Worm (Caenorhabditis elegans) whole organism, L4 larva: ENCODE results near the gene hphd-1.

Experiments used
- D1046.2 ChIP-seq: fragments of 200-800 bp; sonication (Bioruptor generic); IDR thresholded peaks from 2 replicates; pipeline ENCODE4 v1.3.6; 2022; ENCODE audit warnings: missing genetic modification characterization, missing compliant biosample characterization
- F10B5.3 ChIP-seq: sonication (generic microtip); optimal IDR thresholded peaks from 2 replicates; lab custom pipeline; 2016; ENCODE audit warnings: mild to moderate bottlenecking, missing genetic modification characterization, missing compliant biosample characterization
- R02D3.7 ChIP-seq: fragments of 150-350 bp; sonication (generic microtip); optimal IDR thresholded peaks from 3 replicates; lab custom pipeline; 2014; ENCODE audit warnings: missing biosample characterization, missing genetic modification characterization
- T20F7.1 ChIP-seq: fragments of 200-800 bp; sonication (Bioruptor generic); optimal IDR thresholded peaks from 2 replicates; lab custom pipeline; 2018; ENCODE audit warnings: mild to moderate bottlenecking, missing genetic modification characterization, missing compliant biosample characterization
- Y48G9A.11 ChIP-seq: fragments of 200-800 bp; sonication (Bioruptor generic); IDR thresholded peaks from 2 replicates; pipeline ENCODE4 v1.3.6; 2022; ENCODE audit warnings: missing genetic modification reagents, missing genetic modification characterization, missing compliant biosample characterization
- Y75B8A.6 ChIP-seq: fragments of 200-800 bp; sonication (Bioruptor generic); IDR thresholded peaks from 2 replicates; pipeline ENCODE4 v1.3.6; 2022; ENCODE audit warnings: missing genetic modification reagents, missing genetic modification characterization, missing compliant biosample characterization
- ZK337.2 ChIP-seq: fragments of 200-800 bp; sonication (Bioruptor generic); IDR thresholded peaks from 2 replicates; pipeline ENCODE4 v1.3.6; 2022; ENCODE audit warnings: missing genetic modification reagents, missing genetic modification characterization, missing compliant biosample characterization
- aly-2 ChIP-seq: sonication (generic microtip); optimal IDR thresholded peaks from 2 replicates; lab custom pipeline; 2018; ENCODE audit warnings: missing biosample characterization, missing genetic modification characterization
- ama-1 ChIP-seq: fragments of 150-350 bp; optimal IDR thresholded peaks from 2 replicates; lab custom pipeline; 2014; ENCODE audit warnings: inconsistent platforms, mixed read lengths
- ceh-20 ChIP-seq: fragments of 200-800 bp; sonication (Bioruptor generic); IDR thresholded peaks from 2 replicates; pipeline ENCODE4 v1.3.6; 2022; ENCODE audit warnings: missing genetic modification reagents, missing genetic modification characterization, missing compliant biosample characterization
- ceh-32 ChIP-seq: sonication (generic microtip); optimal IDR thresholded peaks from 2 replicates; lab custom pipeline; 2016; ENCODE audit warnings: mild to moderate bottlenecking, missing genetic modification characterization, missing compliant biosample characterization; ENCODE audit not compliant: poor library complexity
- ceh-82 ChIP-seq: sonication (generic microtip); optimal IDR thresholded peaks from 2 replicates; lab custom pipeline; 2017; ENCODE audit warnings: missing biosample characterization, missing genetic modification characterization
- ctbp-1 ChIP-seq: fragments of 200-800 bp; sonication (Bioruptor generic); IDR thresholded peaks from 2 replicates; pipeline ENCODE4 v1.3.6; 2022; ENCODE audit warnings: missing genetic modification reagents, missing genetic modification characterization, missing compliant biosample characterization
- daf-16 ChIP-seq, 3 experiments: sonication (generic microtip); optimal IDR thresholded peaks; 2 replicates each; lab custom pipeline; 2016 to 2017; ENCODE audit warnings: missing genetic modification characterization in 3 of 3, missing genetic modification reagents in 3 of 3, mild to moderate bottlenecking in 2 of 3, missing compliant biosample characterization in 2 of 3, missing biosample characterization in 1 of 3, moderate library complexity in 1 of 3
- daf-19 ChIP-seq: fragments of 200-800 bp; sonication (Bioruptor generic); conservative IDR thresholded peaks from 2 replicates; pipeline ENCODE4 v1.3.6; 2022; ENCODE audit warnings: missing genetic modification characterization, missing compliant biosample characterization
- dmd-6 ChIP-seq: fragments of 200-800 bp; sonication (Bioruptor generic); IDR thresholded peaks from 2 replicates; pipeline ENCODE4 v1.3.6; 2022; ENCODE audit warnings: missing genetic modification reagents, missing genetic modification characterization, missing compliant biosample characterization
- dmd-8 ChIP-seq: fragments of 200-800 bp; sonication (Bioruptor generic); IDR thresholded peaks from 2 replicates; pipeline ENCODE4 v1.3.6; 2022; ENCODE audit warnings: missing genetic modification characterization, missing compliant biosample characterization
- dmd-9 ChIP-seq: fragments of 200-800 bp; sonication (Bioruptor generic); IDR thresholded peaks from 2 replicates; pipeline ENCODE4 v1.3.6; 2022; ENCODE audit warnings: missing genetic modification reagents, missing genetic modification characterization, missing compliant biosample characterization
- dpl-1 ChIP-seq: fragments of 150-350 bp; optimal IDR thresholded peaks from 2 replicates; lab custom pipeline; 2014; ENCODE audit warnings: missing biosample characterization, missing genetic modification reagents, missing genetic modification characterization
- egl-43 ChIP-seq: fragments of 200-800 bp; sonication (Bioruptor generic); IDR thresholded peaks from 2 replicates; pipeline ENCODE4 v1.3.6; 2022; ENCODE audit warnings: missing genetic modification reagents, missing genetic modification characterization, missing compliant biosample characterization
- fos-1 ChIP-seq: fragments of 150-350 bp; optimal IDR thresholded peaks from 2 replicates; lab custom pipeline; 2014; ENCODE audit warnings: missing biosample characterization, missing genetic modification characterization
- gei-8 ChIP-seq: fragments of 200-800 bp; sonication (Bioruptor generic); optimal IDR thresholded peaks from 2 replicates; lab custom pipeline; 2018; ENCODE audit warnings: mild to moderate bottlenecking, missing genetic modification characterization, missing compliant biosample characterization
- hif-1 ChIP-seq, 2 experiments: sonication (generic microtip); optimal IDR thresholded peaks; 2 replicates each; lab custom pipeline; 2016 to 2017; ENCODE audit warnings: missing compliant biosample characterization in 2 of 2, missing genetic modification characterization in 2 of 2, missing genetic modification reagents in 2 of 2, missing genotype in 2 of 2, mild to moderate bottlenecking in 1 of 2
- hlh-30 ChIP-seq: sonication (generic microtip); optimal IDR thresholded peaks from 2 replicates; lab custom pipeline; 2017; ENCODE audit warnings: antibody characterized with exemption, mild to moderate bottlenecking, missing genetic modification characterization, missing compliant biosample characterization; ENCODE audit not compliant: insufficient read depth
- lim-7 ChIP-seq: fragments of 200-800 bp; sonication (Bioruptor generic); IDR thresholded peaks from 2 replicates; pipeline ENCODE4 v1.3.6; 2022; ENCODE audit warnings: missing genetic modification characterization, missing compliant biosample characterization
- lin-38 ChIP-seq: fragments of 200-800 bp; sonication (Bioruptor generic); IDR thresholded peaks from 2 replicates; pipeline ENCODE4 v1.3.6; 2022; ENCODE audit warnings: missing genetic modification reagents, missing genetic modification characterization, missing compliant biosample characterization
- lsy-2 ChIP-seq, 2 experiments: fragments of 150-350 bp in 1 of 2; sonication (generic microtip) in 1 of 2; optimal IDR thresholded peaks; 2 replicates each; lab custom pipeline; 2014 to 2017; ENCODE audit warnings: missing biosample characterization in 2 of 2, missing genetic modification characterization in 2 of 2
- madf-9 ChIP-seq: fragments of 200-800 bp; sonication (Bioruptor generic); conservative IDR thresholded peaks from 2 replicates; pipeline ENCODE4 v1.3.6; 2022; ENCODE audit warnings: missing genetic modification reagents, missing genetic modification characterization, missing compliant biosample characterization
- mep-1 ChIP-seq: fragments of 150-350 bp; sonication (generic microtip); optimal IDR thresholded peaks from 3 replicates; lab custom pipeline; 2014; ENCODE audit warnings: missing biosample characterization, missing genetic modification characterization
- mxl-3 ChIP-seq: fragments of 200-800 bp; sonication (Bioruptor generic); optimal IDR thresholded peaks from 2 replicates; lab custom pipeline; 2018; ENCODE audit warnings: mild to moderate bottlenecking, missing genetic modification characterization, missing compliant biosample characterization
- nhr-102 ChIP-seq: sonication (generic microtip); optimal IDR thresholded peaks from 2 replicates; lab custom pipeline; 2016; ENCODE audit warnings: mild to moderate bottlenecking, missing genetic modification characterization, moderate library complexity, missing compliant biosample characterization
- nhr-111 ChIP-seq: fragments of 200-800 bp; sonication (Bioruptor generic); optimal IDR thresholded peaks from 2 replicates; lab custom pipeline; 2018; ENCODE audit warnings: mild to moderate bottlenecking, missing genetic modification characterization, missing compliant biosample characterization
- nhr-28 ChIP-seq: fragments of 150-350 bp; optimal IDR thresholded peaks from 2 replicates; lab custom pipeline; 2014; ENCODE audit warnings: missing biosample characterization, missing genetic modification characterization
- nhr-41 ChIP-seq: fragments of 200-800 bp; sonication (Bioruptor generic); IDR thresholded peaks from 2 replicates; pipeline ENCODE4 v1.3.6; 2022; ENCODE audit warnings: missing genetic modification reagents, missing genetic modification characterization, missing compliant biosample characterization
- nhr-48 ChIP-seq: sonication (generic microtip); optimal IDR thresholded peaks from 2 replicates; lab custom pipeline; 2016; ENCODE audit warnings: mild to moderate bottlenecking, missing genetic modification characterization, missing compliant biosample characterization
- nhr-6 ChIP-seq: fragments of 150-350 bp; optimal IDR thresholded peaks from 2 replicates; lab custom pipeline; 2014; ENCODE audit warnings: missing biosample characterization, missing genetic modification characterization
- nhr-76 ChIP-seq: fragments of 150-350 bp; optimal IDR thresholded peaks from 2 replicates; lab custom pipeline; 2014; ENCODE audit warnings: missing biosample characterization, missing genetic modification characterization
- pha-4 ChIP-seq, 2 experiments: fragments of 150-350 bp in 1 of 2; fragments of 200-800 bp in 1 of 2; sonication (Bioruptor generic) in 1 of 2; IDR thresholded peaks in 1 of 2; optimal IDR thresholded peaks in 1 of 2; 2 replicates each; pipeline versions ENCODE4 v1.3.6 to Lab custom; 2014 to 2022; ENCODE audit warnings: missing genetic modification characterization in 2 of 2, missing genetic modification reagents in 2 of 2, missing biosample characterization in 1 of 2, missing compliant biosample characterization in 1 of 2
- pqm-1 ChIP-seq: sonication (generic microtip); optimal IDR thresholded peaks from 2 replicates; lab custom pipeline; 2017; ENCODE audit warnings: missing biosample characterization, missing genetic modification characterization
- rbr-2 ChIP-seq: sonication (generic microtip); optimal IDR thresholded peaks from 2 replicates; lab custom pipeline; 2016; ENCODE audit warnings: missing genotype, missing genetic modification characterization, missing compliant biosample characterization
- saeg-2 ChIP-seq: fragments of 200-800 bp; sonication (Bioruptor generic); IDR thresholded peaks from 2 replicates; pipeline ENCODE4 v1.3.6; 2022; ENCODE audit warnings: missing genetic modification reagents, missing genetic modification characterization, missing compliant biosample characterization
- set-16 ChIP-seq: fragments of 200-800 bp; sonication (Bioruptor generic); IDR thresholded peaks from 2 replicates; pipeline ENCODE4 v1.3.6; 2022; ENCODE audit warnings: missing genetic modification reagents, missing genetic modification characterization, missing compliant biosample characterization
- spr-1 ChIP-seq: sonication (generic microtip); optimal IDR thresholded peaks from 2 replicates; lab custom pipeline; 2016; ENCODE audit warnings: mild to moderate bottlenecking, missing genetic modification characterization, missing compliant biosample characterization
- tag-97 ChIP-seq: fragments of 200-800 bp; sonication (Bioruptor generic); IDR thresholded peaks from 2 replicates; pipeline ENCODE4 v1.3.6; 2022; ENCODE audit warnings: missing genetic modification characterization, missing compliant biosample characterization
- unc-130 ChIP-seq: sonication (generic microtip); optimal IDR thresholded peaks from 2 replicates; lab custom pipeline; 2016; ENCODE audit warnings: missing genetic modification reagents, missing genetic modification characterization, missing compliant biosample characterization
- unc-39 ChIP-seq: sonication (generic microtip); optimal IDR thresholded peaks from 2 replicates; lab custom pipeline; 2017; ENCODE audit warnings: missing biosample characterization, missing genetic modification characterization
- unc-62 ChIP-seq, 3 experiments: fragments of 150-350 bp in 1 of 3; sonication (generic microtip); optimal IDR thresholded peaks in 2 of 3; peaks in 1 of 3; 1 replicate in 1 of 3; 2 replicates in 2 of 3; lab custom pipeline; 2014 to 2017; ENCODE audit warnings: missing biosample characterization in 3 of 3, missing genetic modification characterization in 3 of 3, missing genetic modification reagents in 3 of 3, missing genotype in 1 of 3
- vab-7 ChIP-seq: fragments of 200-800 bp; sonication (Bioruptor generic); IDR thresholded peaks from 2 replicates; pipeline ENCODE4 v1.3.6; 2022; ENCODE audit warnings: missing genetic modification reagents, missing genetic modification characterization, missing compliant biosample characterization
- zfp-2 ChIP-seq: sonication (generic microtip); optimal IDR thresholded peaks from 2 replicates; lab custom pipeline; 2016; ENCODE audit warnings: mild to moderate bottlenecking, missing genetic modification characterization, missing compliant biosample characterization
- zfp-3 ChIP-seq: fragments of 200-800 bp; sonication (Bioruptor generic); conservative IDR thresholded peaks from 2 replicates; pipeline ENCODE4 v1.3.6; 2022; ENCODE audit warnings: missing genetic modification reagents, missing genetic modification characterization, missing compliant biosample characterization

The hphd-1 gene

ce11 chrII:12980212-12980611, 16.2 kb downstream of the hphd-1 start, which contains the start of gene cyd-1 (continued):
- TF ChIP-seq nhr-6 (peak; percentile 16), tag-97 (GFP tag; lab: Robert Waterston, UW) (no peak), hlh-30 (peak; percentile 39), D1046.2 (no peak), pha-4 (GFP tag; IDR thresholded peaks at IDR 0.05; lab: Robert Waterston, UW) (peak; percentile 30; the same call in 1 of the 2 replicates), pha-4 (tag; optimal IDR thresholded peaks at IDR 0.05; lab: Kevin White, UChicago) (peak; percentile 86), lsy-2 (tag; optimal IDR thresholded peaks at IDR 0.05; lab: Kevin White, UChicago) (no peak), daf-16 (GFP tag; optimal IDR thresholded peaks at IDR 0.05; lab: Kevin White, UChicago) (peak in 1 of 2 experiments; percentile 34), daf-16 (tag; optimal IDR thresholded peaks at IDR 0.05; lab: Kevin White, UChicago) (peak; percentile 97), dmd-9 (no peak), nhr-48 (tag; lab: Kevin White, UChicago) (peak; percentile 43), pqm-1 (tag; lab: Kevin White, UChicago) (peak; percentile 79), mep-1 (tag; lab: Kevin White, UChicago) (peak; percentile 2), dmd-6 (GFP tag; lab: Robert Waterston, UW) (peak; percentile 76), egl-43 (GFP tag; lab: Robert Waterston, UW) (no peak), lin-38 (GFP tag; lab: Robert Waterston, UW) (no peak), dpl-1 (GFP tag; lab: Kevin White, UChicago) (no peak), aly-2 (tag; lab: Kevin White, UChicago) (no peak), saeg-2 (GFP tag; lab: Robert Waterston, UW) (no peak), spr-1 (no peak), T20F7.1 (GFP tag; lab: Kevin White, UChicago) (no peak), fos-1 (tag; lab: Kevin White, UChicago) (no peak), nhr-41 (no peak), R02D3.7 (no peak), set-16 (GFP tag; lab: Robert Waterston, UW) (no peak), hif-1 (tag; optimal IDR thresholded peaks at IDR 0.05; lab: Kevin White, UChicago) (peak in 1 of 2 experiments; percentile 8), F10B5.3 (no peak), vab-7 (no peak), mxl-3 (peak; percentile 46), nhr-76 (tag; lab: Kevin White, UChicago) (no peak), nhr-111 (no peak), zfp-3 (GFP tag; lab: Robert Waterston, UW) (no peak), ctbp-1 (GFP tag; lab: Robert Waterston, UW) (no peak), ceh-20 (GFP tag; lab: Robert Waterston, UW) (no peak), unc-130 (GFP tag; lab: Kevin White, UChicago) (no peak), lim-7 (GFP tag; lab: Robert Waterston, UW) (no peak), zfp-2 (tag; lab: Kevin White, UChicago) (no peak), ZK337.2 (GFP tag; lab: Robert Waterston, UW) (no peak), unc-62 (GFP tag; optimal IDR thresholded peaks at IDR 0.05 in 1 of 2; lab: Kevin White, UChicago) (peak; percentile 35 to 48), unc-62 (tag; optimal IDR thresholded peaks at IDR 0.05; lab: Kevin White, UChicago) (no peak), Y75B8A.6 (no peak), ceh-32 (no peak), ceh-82 (tag; lab: Kevin White, UChicago) (no peak), nhr-102 (peak; percentile 69), gei-8 (GFP tag; lab: Kevin White, UChicago) (no peak), rbr-2 (tag; lab: Kevin White, UChicago) (no peak), Y48G9A.11 (GFP tag; lab: Robert Waterston, UW) (no peak), madf-9 (GFP tag; lab: Robert Waterston, UW) (no peak), dmd-8 (GFP tag; lab: Robert Waterston, UW) (no peak), ama-1 (lab: Kevin White, UChicago) (no peak), daf-19 (no peak), unc-39 (tag; lab: Kevin White, UChicago) (no peak), nhr-28 (peak; percentile 89)
